Worm (Caenorhabditis elegans) whole organism, young adult: ENCODE measurements around the gene srsx-13.

Experiments used
- dpl-1 ChIP-seq: fragments of 150-350 bp; optimal IDR thresholded peaks from 2 replicates; lab custom pipeline; 2014; ENCODE audit warnings: missing biosample characterization, missing genetic modification reagents, missing genetic modification characterization
- tbx-9 ChIP-seq: sonication (generic microtip); optimal IDR thresholded peaks from 2 replicates; lab custom pipeline; 2016; ENCODE audit warnings: borderline replicate concordance, missing genetic modification characterization, inconsistent platforms, missing compliant biosample characterization

- TF ChIP-seq tbx-9 (no peak), dpl-1 (GFP tag; lab: Kevin White, UChicago) (no peak)
Observed at ce11 chrV:5018810-5019274, 35.9 kb upstream of the srsx-13 start, which contains the start of gene srr-4.
